Fruit fly (Drosophila melanogaster): Measurements from ENCODE around the gene CG9525.
A peak's percentile ranks its signal among the peaks of the same experiment; 100 is the strongest.

Gene CG9525

dm6 chr2L:8972905-8973304 is 10.8 kb upstream of the CG9525 start:
- no peak for TF ChIP-seq noc (tag; optimal IDR thresholded peaks at IDR 0.05)

- TF ChIP-seq noc (tag; optimal IDR thresholded peaks at IDR 0.05): no peak
These were observed 5.1 kb upstream of the CG9525 start, which contains the start of gene CG18088 for dm6 chr2L:8967235-8967634. Gene CG18088, plus strand, starts transcription at chr2L:8967535.

dm6 chr2L:8964657-8965056 is 2.5 kb upstream of the CG9525 start, which contains the start of gene CG32984:
Gene CG32984, plus strand, starts transcription at chr2L:8964957.
- TF ChIP-seq noc (tag; optimal IDR thresholded peaks at IDR 0.05): no peak

dm6 chr2L:8959001-8959461 is 3.1 kb downstream of the CG9525 start, which contains the start of gene CG31886:
Gene CG31886, minus strand, starts transcription at chr2L:8959051.
- peak; percentile 85 for TF ChIP-seq noc (tag; optimal IDR thresholded peaks at IDR 0.05)

- peak; percentile 76 for TF ChIP-seq noc (tag; optimal IDR thresholded peaks at IDR 0.05)
These were observed 4.1 kb downstream of the CG9525 start for dm6 chr2L:8958046-8958497.

- TF ChIP-seq noc (tag; optimal IDR thresholded peaks at IDR 0.05): no peak
These were observed 5.0 kb downstream of the CG9525 start for dm6 chr2L:8957152-8957551.

dm6 chr2L:8956336-8956726 is 5.8 kb downstream of the CG9525 start:
- peak; percentile 1 for TF ChIP-seq noc (tag; optimal IDR thresholded peaks at IDR 0.05)

dm6 chr2L:8955597-8956335 is 6.4 kb downstream of the CG9525 start:
- TF ChIP-seq noc (tag; optimal IDR thresholded peaks at IDR 0.05): peak; percentile 57

dm6 chr2L:8952194-8953037 is 9.7 kb downstream of the CG9525 start:
- TF ChIP-seq noc (tag; optimal IDR thresholded peaks at IDR 0.05): peak; percentile 87

- peak; percentile 99 for TF ChIP-seq noc (tag; optimal IDR thresholded peaks at IDR 0.05)
These were observed 10.8 kb downstream of the CG9525 start, which contains the start of gene C1GalTA for dm6 chr2L:8951184-8951934. Gene C1GalTA, minus strand, starts transcription at chr2L:8951216.

dm6 chr2L:8949919-8950722 is 12.0 kb downstream of the CG9525 start:
- TF ChIP-seq noc (tag; optimal IDR thresholded peaks at IDR 0.05): no peak

dm6 chr2L:8948650-8949049 is 13.5 kb downstream of the CG9525 start:
- peak; percentile 29 for TF ChIP-seq noc (tag; optimal IDR thresholded peaks at IDR 0.05)

dm6 chr2L:8947989-8948388 is 14.2 kb downstream of the CG9525 start:
- TF ChIP-seq noc (tag; optimal IDR thresholded peaks at IDR 0.05): peak; percentile 11

- peak; percentile 8 for TF ChIP-seq noc (tag; optimal IDR thresholded peaks at IDR 0.05)
These were observed 15.3 kb downstream of the CG9525 start, which contains the start of gene CG46397 for dm6 chr2L:8946718-8947316. Gene CG46397, plus strand, starts transcription at chr2L:8947266.
